Worm (Caenorhabditis elegans) whole organism, dauer: ENCODE results near the gene natb-1.

ENCODE experiments used
- unc-62 ChIP-seq: sonication (generic microtip); optimal IDR thresholded peaks from 2 replicates; lab custom pipeline; 2017; ENCODE audit warnings: missing biosample characterization, missing genetic modification reagents, missing genetic modification characterization

The natb-1 gene

DNA sequence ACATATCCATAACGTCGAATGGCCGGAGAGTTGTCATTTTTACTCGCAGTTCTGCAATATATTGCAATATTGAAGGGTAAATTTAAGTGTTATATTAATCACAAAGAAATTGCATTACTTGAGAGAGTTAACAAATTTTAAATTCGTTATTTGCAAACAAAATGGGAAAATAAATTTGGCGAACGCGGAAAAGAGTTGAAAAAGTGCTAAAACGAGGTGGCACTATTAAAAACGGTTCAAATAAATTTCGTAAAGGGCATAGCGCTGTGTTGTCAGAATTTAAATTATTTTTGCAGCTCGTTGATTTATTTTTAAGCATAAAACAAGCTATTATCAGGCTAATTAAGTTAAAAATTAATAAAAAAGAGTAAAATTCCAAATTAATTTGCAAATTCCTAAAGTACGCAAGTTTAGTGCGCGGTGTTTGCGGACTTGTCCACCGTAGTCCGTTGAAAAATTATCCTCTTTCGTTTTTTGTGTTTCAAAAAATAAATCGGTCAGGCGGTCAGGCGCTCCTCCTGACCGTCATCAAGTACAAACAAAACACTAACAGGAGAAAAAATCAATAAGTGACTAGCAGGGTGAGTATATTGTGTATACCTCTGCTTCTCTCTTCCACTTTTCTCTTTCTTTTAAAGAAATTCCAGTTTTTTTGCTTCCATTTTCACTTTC lies at the start of gene natb-1, which contains the start of gene abhd-12:
Gene natb-1, minus strand, starts transcription at position 51 of the 672 bp plus-strand sequence.
Gene abhd-12, plus strand, starts transcription at position 499 of the 672 bp plus-strand sequence.
- TF ChIP-seq unc-62 (GFP tag; lab: Kevin White, UChicago), result no peak

DNA sequence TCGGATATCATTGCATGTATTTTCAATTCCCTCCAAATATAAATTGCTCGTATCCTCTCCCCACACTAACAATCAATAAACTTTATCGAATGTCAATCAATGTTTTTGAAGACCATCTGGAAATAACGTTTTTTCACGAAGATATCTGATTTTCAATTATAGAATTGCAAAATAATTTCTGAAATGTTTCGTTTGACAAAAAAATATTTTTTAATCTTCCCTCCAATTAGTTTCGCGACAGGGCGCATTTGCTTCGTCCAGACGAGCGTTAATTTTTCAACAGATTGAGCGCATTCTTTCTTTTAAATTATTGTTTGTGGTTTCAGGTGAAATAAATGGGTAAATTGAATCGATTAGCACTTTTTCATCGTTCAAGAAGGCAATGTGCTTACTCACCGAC lies 47.9 kb upstream of the natb-1 start, which contains the start of gene vars-1:
Gene vars-1, plus strand, starts transcription at position 291 of the 400 bp plus-strand sequence.
- no peak for TF ChIP-seq unc-62 (GFP tag; lab: Kevin White, UChicago)

DNA sequence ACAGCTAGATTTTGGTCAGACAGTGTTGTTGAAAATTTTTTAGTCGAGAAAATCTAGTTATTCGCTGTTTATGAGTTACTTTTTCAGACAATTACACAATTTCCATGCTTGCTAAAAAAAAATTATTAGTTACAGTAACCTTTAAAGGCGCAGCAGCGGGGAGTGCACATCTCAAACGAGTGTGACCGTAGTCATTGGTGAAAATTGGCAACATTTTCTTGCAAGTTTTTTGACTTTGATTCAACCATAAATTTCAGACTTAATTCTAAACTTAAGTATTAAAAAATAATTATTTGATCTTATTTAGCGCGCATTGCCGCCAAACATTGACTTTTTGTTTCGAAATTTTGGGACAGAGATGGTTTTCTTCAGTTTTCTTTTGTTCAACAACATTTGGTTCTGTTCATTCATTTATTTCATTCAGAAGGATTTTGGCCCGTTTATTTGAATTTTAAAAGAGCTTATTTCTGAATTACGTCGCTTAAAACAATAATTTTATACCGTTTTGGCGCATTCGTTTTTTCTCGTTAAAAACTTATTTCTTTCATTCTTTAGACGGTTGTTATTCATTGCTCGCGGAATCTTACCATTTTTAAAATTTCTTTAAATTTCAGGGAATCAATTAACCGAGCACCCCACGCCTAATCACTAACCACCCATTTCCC lies 45.7 kb upstream of the natb-1 start, which contains the start of gene oma-2:
Gene oma-2, plus strand, starts transcription at position 615 of the 665 bp plus-strand sequence.
- TF ChIP-seq unc-62 (GFP tag; lab: Kevin White, UChicago), result no peak

DNA sequence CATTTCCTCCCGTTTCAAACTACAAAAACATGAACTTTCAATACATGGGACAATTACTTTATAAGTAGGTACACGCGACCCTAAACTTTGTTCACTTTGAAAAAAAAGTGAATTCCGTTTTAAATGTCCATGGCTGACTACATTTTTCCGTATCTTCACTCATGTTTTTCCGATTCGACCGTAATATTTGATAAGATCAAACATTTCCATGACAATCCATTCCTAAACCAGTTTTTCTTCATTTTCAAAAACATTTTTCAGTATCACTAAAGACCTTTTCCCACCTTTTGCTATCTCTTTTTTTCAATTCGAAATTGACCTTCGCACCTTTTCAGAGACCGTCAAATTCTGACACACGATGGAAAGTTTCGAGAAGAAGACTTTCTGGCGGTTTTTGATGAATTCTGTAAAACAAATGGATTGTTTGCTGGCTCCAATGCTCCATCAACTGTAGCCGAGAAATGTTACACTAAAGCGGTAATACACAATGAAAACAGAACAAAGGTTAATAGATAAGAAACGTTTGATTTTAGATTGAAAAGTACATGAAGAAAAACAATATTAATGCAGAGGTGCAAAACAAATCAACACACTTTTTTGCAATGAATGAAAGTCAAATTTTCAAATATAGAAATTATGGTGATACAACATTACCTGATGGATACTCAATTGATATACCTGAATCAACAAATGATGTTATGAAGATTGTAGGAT lies 44.4 kb upstream of the natb-1 start:
- no peak for TF ChIP-seq unc-62 (GFP tag; lab: Kevin White, UChicago)

DNA sequence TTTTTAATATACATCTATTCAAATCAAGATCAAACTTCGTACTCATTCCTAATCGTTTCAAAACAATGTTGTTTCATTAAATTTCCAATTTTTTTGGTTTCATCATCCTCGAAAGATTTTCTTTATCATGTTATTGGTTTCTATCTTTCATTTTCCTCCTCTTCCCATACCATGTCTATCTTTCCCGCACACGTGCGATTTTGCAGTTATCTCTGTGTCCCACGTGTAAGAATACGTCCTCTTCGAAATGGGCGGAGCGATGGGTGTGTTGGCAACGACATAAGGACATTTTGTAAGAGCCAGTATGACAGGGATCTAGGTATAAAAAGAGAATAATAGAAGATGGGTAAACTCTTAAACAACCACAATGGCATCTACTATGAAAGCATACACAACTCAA lies 43.1 kb upstream of the natb-1 start, which contains the start of gene F43H9.4:
Gene F43H9.4, plus strand, starts transcription at position 366 of the 400 bp plus-strand sequence.
- TF ChIP-seq unc-62 (GFP tag; lab: Kevin White, UChicago), result no peak

DNA sequence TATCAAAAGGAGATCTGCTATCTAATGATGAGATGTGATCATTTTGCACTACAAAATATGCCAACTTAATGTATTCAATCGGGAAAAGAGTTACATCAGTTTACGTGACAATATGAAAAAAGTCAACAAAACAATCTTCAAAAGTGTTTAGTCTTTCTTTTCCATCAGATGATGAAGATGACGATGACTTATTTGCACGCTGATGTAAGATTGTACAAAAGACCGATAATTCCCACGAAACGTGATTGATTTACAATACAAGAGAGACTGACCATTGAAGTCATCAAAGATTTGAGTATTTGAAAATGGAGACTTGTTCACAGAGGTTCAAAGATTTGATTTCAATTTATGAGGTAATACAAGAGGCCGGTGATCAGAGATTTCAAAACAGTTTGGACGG lies 42.0 kb upstream of the natb-1 start:
- TF ChIP-seq unc-62 (GFP tag; lab: Kevin White, UChicago), result no peak

DNA sequence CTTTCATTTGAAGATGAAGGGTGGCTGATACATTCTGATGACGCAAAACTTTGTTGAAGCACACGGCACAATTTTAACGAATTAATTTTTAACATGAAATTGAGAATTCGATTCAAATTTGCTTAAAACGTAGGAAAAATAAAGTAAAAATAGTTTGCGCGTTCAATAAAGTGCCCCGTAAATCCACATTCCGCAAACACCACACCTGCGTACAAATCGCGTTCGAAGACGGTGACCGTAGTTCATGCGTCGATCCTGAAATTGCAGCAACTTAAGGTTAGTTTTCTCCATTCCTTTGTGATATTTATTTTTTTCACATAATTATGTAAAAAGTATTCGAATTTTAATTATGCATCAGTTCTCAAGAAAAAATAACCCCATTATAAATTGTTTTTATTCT lies 41.5 kb upstream of the natb-1 start, which contains the start of gene F43H9.3:
Gene F43H9.3, minus strand, starts transcription at position 189 of the 400 bp plus-strand sequence.
- no peak for TF ChIP-seq unc-62 (GFP tag; lab: Kevin White, UChicago)

DNA sequence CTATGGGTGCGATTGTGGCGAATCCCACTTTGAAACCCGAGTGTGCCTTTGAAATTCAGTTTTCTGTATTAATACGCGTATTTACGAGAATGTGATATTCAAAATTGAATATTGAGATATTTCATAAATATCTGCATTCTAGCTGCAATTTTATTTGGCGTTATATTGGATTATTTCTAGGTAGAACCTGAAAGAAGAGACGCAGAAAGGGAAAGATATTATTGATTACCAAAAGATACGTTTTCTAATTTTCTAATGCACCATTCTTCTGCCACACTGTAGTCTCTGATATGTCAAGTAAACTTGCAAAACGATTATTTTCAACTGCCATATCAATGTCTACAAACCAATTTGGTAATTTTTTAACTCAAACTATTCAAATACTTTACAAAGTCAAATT lies 38.8 kb upstream of the natb-1 start, which contains the start of gene ech-3:
Gene ech-3, plus strand, starts transcription at position 178 of the 400 bp plus-strand sequence.
- no peak for TF ChIP-seq unc-62 (GFP tag; lab: Kevin White, UChicago)

DNA sequence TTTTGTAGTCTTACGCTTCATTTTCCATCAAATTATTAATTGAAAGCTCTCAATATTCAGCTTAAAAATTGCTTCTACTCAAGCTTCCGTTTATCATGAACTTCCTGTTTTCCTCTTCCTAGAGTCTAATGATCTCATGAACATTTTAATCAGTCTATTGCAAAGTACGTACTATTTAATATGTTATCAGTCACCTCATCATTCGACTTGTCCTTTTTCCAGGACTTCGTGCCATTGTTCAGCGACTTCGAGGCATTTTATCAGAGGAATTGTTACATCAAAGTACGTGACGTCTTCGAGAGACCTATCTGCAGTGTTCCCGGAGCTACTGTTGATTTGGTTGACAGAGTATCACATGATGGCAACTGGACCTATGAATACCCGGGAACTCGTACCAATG lies 36.6 kb upstream of the natb-1 start:
- TF ChIP-seq unc-62 (GFP tag; lab: Kevin White, UChicago), result no peak

DNA sequence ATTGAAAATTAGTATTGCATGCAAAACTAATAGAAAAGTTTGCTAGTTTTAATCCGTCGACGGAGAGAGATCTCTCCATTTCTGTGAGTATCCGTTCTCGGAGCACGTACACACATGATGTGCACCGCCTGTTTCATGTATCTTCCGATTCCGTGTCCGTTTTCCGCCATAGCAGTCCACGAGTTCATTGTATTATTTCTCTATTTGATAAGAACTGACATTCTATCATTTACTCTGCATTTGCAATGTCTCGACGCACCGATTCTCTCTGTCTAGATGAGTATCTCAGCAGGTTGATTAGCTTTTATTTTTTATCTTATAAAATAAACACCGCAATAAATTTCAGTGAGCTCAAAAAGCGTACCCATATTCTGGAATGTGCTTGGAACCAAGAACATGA lies 35.7 kb upstream of the natb-1 start:
- no peak for TF ChIP-seq unc-62 (GFP tag; lab: Kevin White, UChicago)

DNA sequence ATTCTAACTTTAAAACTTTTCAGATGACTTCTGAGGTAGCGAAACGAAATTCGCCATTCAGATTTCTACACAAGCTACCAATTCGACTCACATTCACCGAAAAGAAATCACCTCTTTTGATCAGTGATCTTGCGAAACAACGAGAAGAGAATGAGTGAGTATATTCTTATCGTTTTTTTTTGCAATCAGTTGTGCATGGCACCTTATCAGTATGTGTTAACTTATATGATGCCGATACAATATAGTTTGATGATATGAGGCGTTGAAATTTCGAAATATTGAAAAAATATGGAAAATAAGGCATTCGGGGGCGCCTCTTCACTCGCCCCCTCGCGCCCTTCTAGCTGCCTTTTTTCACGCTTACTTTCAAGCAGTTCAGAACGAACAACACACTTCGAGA lies 34.7 kb upstream of the natb-1 start:
- no peak for TF ChIP-seq unc-62 (GFP tag; lab: Kevin White, UChicago)

DNA sequence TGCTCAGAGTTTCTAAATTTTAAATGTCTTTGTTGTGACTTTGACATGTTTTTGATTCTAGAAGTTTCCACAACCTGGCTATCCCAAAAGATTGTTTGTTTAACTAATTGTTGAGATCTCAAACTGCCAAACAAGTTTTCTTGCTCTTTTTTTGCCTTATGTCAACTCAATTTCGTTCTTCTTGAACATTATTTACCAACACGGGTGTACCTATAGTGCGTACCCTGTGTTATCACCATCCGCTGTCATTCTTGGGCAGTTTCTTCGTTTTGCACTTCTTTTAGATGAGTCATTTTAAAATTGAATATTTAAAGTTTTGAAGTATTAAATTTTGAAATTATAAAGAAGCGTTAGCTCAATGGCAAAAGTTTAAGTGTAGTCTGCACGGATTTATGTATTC lies 33.7 kb upstream of the natb-1 start, which contains the start of gene sptl-2:
Gene sptl-2, plus strand, starts transcription at position 280 of the 400 bp plus-strand sequence.
- TF ChIP-seq unc-62 (GFP tag; lab: Kevin White, UChicago), result no peak

DNA sequence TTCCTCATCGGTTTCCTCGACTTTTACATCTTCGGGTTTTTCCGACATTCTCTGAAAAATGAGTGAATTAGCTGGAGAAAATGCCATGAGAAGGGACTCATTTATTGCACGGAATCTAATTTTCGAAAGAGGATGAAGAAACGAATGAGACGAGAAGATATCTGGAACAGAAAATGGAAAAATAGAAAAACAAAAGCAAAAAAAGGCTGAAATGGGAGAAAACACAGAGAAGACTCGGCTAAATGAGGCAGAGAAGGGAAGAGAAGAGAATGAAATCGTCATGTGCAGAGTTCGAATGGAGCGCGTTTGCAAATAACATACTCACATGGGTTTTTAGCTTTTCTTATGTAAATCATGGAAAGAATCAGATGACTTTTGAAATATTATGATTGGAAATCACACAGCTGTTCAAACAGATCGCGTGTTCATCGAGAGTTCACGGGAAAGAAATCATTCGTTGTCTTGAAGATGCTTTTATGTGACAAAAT lies 30.7 kb upstream of the natb-1 start, which contains the start of gene Y97E10AR.6:
Gene Y97E10AR.6, minus strand, starts transcription at position 51 of the 488 bp plus-strand sequence.
- no peak for TF ChIP-seq unc-62 (GFP tag; lab: Kevin White, UChicago)

DNA sequence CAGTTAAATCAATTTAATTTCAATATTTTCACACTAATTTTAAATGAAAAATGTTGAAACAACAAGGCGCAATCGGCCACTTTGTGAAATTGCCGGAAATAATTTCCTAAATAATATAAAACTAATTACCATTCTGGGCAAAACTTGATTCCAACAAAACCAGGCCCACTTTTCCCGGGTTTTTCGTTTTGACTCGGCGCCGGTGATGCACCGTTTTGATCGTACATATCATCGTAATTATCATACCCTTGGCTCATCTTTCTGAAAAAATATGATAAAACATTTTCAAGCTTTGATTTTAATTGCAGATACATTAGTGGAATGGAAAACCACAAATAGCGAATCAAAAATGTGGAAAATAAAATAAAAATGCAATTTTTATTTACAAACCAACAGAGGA lies 28.8 kb upstream of the natb-1 start, which contains the start of gene rpb-9:
Gene rpb-9, minus strand, starts transcription at position 314 of the 400 bp plus-strand sequence.
- no peak for TF ChIP-seq unc-62 (GFP tag; lab: Kevin White, UChicago)

DNA sequence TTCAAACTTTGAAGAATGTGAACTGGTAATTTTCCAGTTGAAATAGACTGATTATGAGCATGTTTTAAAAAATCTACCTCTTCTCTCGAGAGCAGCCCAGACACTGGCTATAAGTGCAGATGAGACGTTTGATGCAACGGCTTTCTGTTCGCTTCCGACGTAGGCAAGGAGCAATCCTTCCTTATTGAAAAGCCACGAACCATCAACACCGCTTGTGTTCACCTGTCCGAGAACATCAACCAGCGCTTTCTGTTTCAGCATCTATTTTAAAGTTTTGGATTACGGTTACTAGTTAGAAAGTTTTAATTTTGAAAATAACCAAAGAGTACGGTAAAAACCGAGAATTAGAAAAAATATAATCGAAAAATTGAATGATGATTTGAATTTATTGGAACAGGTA lies 27.6 kb upstream of the natb-1 start, which contains the start of gene lmtr-2:
Gene lmtr-2, minus strand, starts transcription at position 261 of the 400 bp plus-strand sequence.
- no peak for TF ChIP-seq unc-62 (GFP tag; lab: Kevin White, UChicago)
